Fruit fly (Drosophila melanogaster) whole organism, embryonic: ENCODE data around the gene CG14805.
A peak's percentile ranks its signal among the peaks of the same experiment; 100 is the strongest.

Experiments used
- CG12104 ChIP-seq: fragments of 200-800 bp; sonication (Bioruptor generic); optimal IDR thresholded peaks from 3 replicates; lab custom pipeline; 2016; ENCODE audit warnings: missing biosample characterization, missing genetic modification characterization
- CG12219 ChIP-seq: fragments of 200-800 bp; sonication (Bioruptor generic); optimal IDR thresholded peaks from 3 replicates; lab custom pipeline; 2018; ENCODE audit warnings: missing biosample characterization, mild to moderate bottlenecking, missing genetic modification characterization
- CG12299 ChIP-seq: fragments of 200-800 bp; sonication (Bioruptor generic); optimal IDR thresholded peaks from 2 replicates; lab custom pipeline; 2018; ENCODE audit warnings: missing biosample characterization, mild to moderate bottlenecking, missing genetic modification characterization
- CG12769 ChIP-seq: fragments of 200-800 bp; sonication (Bioruptor generic); optimal IDR thresholded peaks from 2 replicates; lab custom pipeline; 2019; ENCODE audit warnings: missing biosample characterization, mild to moderate bottlenecking, missing genetic modification characterization, moderate library complexity
- CG14014 ChIP-seq: fragments of 200-800 bp; sonication (Bioruptor generic); IDR thresholded peaks from 2 replicates; pipeline ENCODE4 v1.3.6; 2022; ENCODE audit warnings: missing biosample characterization, missing genetic modification characterization
- CG14050 ChIP-seq: fragments of 200-800 bp; sonication (Bioruptor generic); IDR thresholded peaks from 3 replicates; pipeline ENCODE4 v1.3.6; 2022; ENCODE audit warnings: missing biosample characterization, missing genetic modification characterization
- CG15269 ChIP-seq: fragments of 200-800 bp; sonication (Bioruptor generic); optimal IDR thresholded peaks from 2 replicates; lab custom pipeline; 2018; ENCODE audit warnings: missing biosample characterization, mild to moderate bottlenecking, missing genetic modification characterization, moderate library complexity
- CG15514 ChIP-seq: fragments of 200-800 bp; sonication (Bioruptor generic); optimal IDR thresholded peaks from 3 replicates; lab custom pipeline; 2017; ENCODE audit warnings: missing biosample characterization, missing genetic modification characterization, mild to moderate bottlenecking, moderate library complexity, missing genetic modification reagents
- CG15696 ChIP-seq: fragments of 200-800 bp; sonication (Bioruptor generic); optimal IDR thresholded peaks from 2 replicates; lab custom pipeline; 2019; ENCODE audit warnings: missing biosample characterization, mild to moderate bottlenecking, missing genetic modification characterization, moderate library complexity
- CG17568 ChIP-seq: fragments of 200-800 bp; sonication (Bioruptor generic); optimal IDR thresholded peaks from 2 replicates; lab custom pipeline; 2018; ENCODE audit warnings: missing biosample characterization, mild to moderate bottlenecking, missing genetic modification characterization, moderate library complexity
- CG2120 ChIP-seq: fragments of 200-800 bp; sonication (Bioruptor generic); optimal IDR thresholded peaks from 3 replicates; lab custom pipeline; 2016; ENCODE audit warnings: missing biosample characterization, missing genetic modification characterization
- CG2889 ChIP-seq: fragments of 200-800 bp; sonication (Bioruptor generic); IDR thresholded peaks from 3 replicates; pipeline ENCODE4 v1.3.6; 2022; ENCODE audit warnings: missing biosample characterization, missing genetic modification characterization
- CG33213 ChIP-seq: fragments of 200-800 bp; sonication (Bioruptor generic); optimal IDR thresholded peaks from 3 replicates; lab custom pipeline; 2016; ENCODE audit warnings: missing biosample characterization, missing genetic modification characterization
- CG33557 ChIP-seq: fragments of 200-800 bp; sonication (Bioruptor generic); optimal IDR thresholded peaks from 2 replicates; lab custom pipeline; 2019; ENCODE audit warnings: missing biosample characterization, mild to moderate bottlenecking, missing genetic modification characterization, moderate library complexity
- CG34376 ChIP-seq: fragments of 200-800 bp; sonication (Bioruptor generic); optimal IDR thresholded peaks from 2 replicates; lab custom pipeline; 2018; ENCODE audit warnings: missing biosample characterization, mild to moderate bottlenecking, missing genetic modification characterization
- CG4617 ChIP-seq: fragments of 200-800 bp; sonication (Bioruptor generic); optimal IDR thresholded peaks from 3 replicates; lab custom pipeline; 2016; ENCODE audit warnings: missing biosample characterization, missing genetic modification characterization, borderline replicate concordance
- CG7786 ChIP-seq: fragments of 200-800 bp; sonication (Bioruptor generic); optimal IDR thresholded peaks from 2 replicates; lab custom pipeline; 2016; ENCODE audit warnings: missing biosample characterization, missing genetic modification characterization
- CG8290 ChIP-seq, 3 experiments: fragments of 200-800 bp; sonication (Bioruptor generic); optimal IDR thresholded peaks; 2 replicates each; lab custom pipeline; 2016 to 2019; ENCODE audit warnings: missing biosample characterization in 3 of 3, missing genetic modification characterization in 3 of 3, mild to moderate bottlenecking in 2 of 3, moderate library complexity in 1 of 3
- CG9437 ChIP-seq: fragments of 200-800 bp; sonication (Bioruptor generic); optimal IDR thresholded peaks from 2 replicates; lab custom pipeline; 2018; ENCODE audit warnings: missing biosample characterization, mild to moderate bottlenecking, missing genetic modification characterization
- Chrac-16 ChIP-seq: fragments of 200-800 bp; sonication (Bioruptor generic); optimal IDR thresholded peaks from 3 replicates; lab custom pipeline; 2016; ENCODE audit warnings: missing biosample characterization, missing genetic modification characterization
- Dll ChIP-seq: fragments of 200-800 bp; sonication (Bioruptor generic); IDR thresholded peaks from 4 replicates; pipeline ENCODE4 v1.3.6; 2022; ENCODE audit warnings: missing biosample characterization, missing genetic modification characterization; ENCODE audit not compliant: partially characterized antibody
- E2f2 ChIP-seq: fragments of 200-800 bp; sonication (Bioruptor generic); IDR thresholded peaks from 2 replicates; pipeline ENCODE4 v1.3.6; 2022; ENCODE audit warnings: missing biosample characterization, missing genetic modification characterization
- Ets65A ChIP-seq: fragments of 200-800 bp; sonication (Bioruptor generic); peaks from one replicate; lab custom pipeline; 2016; ENCODE audit warnings: missing biosample characterization, missing genetic modification characterization
- Hr39 ChIP-seq: fragments of >200 bp; optimal IDR thresholded peaks from 2 replicates; lab custom pipeline; 2017
- Hr78 ChIP-seq, 2 experiments: fragments of 200-800 bp in 1 of 2; fragments of >200 bp in 1 of 2; sonication (Bioruptor generic) in 1 of 2; optimal IDR thresholded peaks; 2 replicates each; lab custom pipeline; 2017 to 2019; ENCODE audit warnings: missing biosample characterization in 2 of 2, missing genetic modification characterization in 2 of 2, mild to moderate bottlenecking in 1 of 2, moderate library complexity in 1 of 2
- Lim3 ChIP-seq: fragments of 200-800 bp; sonication (Bioruptor generic); IDR thresholded peaks from 2 replicates; pipeline ENCODE4 v1.3.6; 2022; ENCODE audit warnings: missing biosample characterization, missing genetic modification characterization
- NK7.1 ChIP-seq: fragments of 200-800 bp; sonication (Bioruptor generic); optimal IDR thresholded peaks from 3 replicates; lab custom pipeline; 2016; ENCODE audit warnings: missing biosample characterization, missing genetic modification characterization
- Nf-YB ChIP-seq: fragments of 200-800 bp; sonication (Bioruptor generic); optimal IDR thresholded peaks from 3 replicates; lab custom pipeline; 2019; ENCODE audit warnings: missing biosample characterization, mild to moderate bottlenecking, missing genetic modification characterization, moderate library complexity
- Poxn ChIP-seq: fragments of 200-800 bp; sonication (Bioruptor generic); IDR thresholded peaks from 2 replicates; pipeline ENCODE4 v1.3.6; 2022; ENCODE audit warnings: missing biosample characterization, missing genetic modification characterization
- TFAM ChIP-seq: fragments of 200-800 bp; sonication (Bioruptor generic); optimal IDR thresholded peaks from 2 replicates; lab custom pipeline; 2017; ENCODE audit warnings: missing biosample characterization, missing genetic modification characterization, inconsistent platforms
- Trl ChIP-seq, 3 experiments: fragments of >200 bp in 2 of 3; fragments of 200-800 bp in 1 of 3; sonication (Bioruptor generic) in 1 of 3; optimal IDR thresholded peaks; 2 replicates in 1 of 3; 3 replicates in 2 of 3; lab custom pipeline; 2016 to 2017; ENCODE audit warnings: missing biosample characterization in 1 of 3, missing genetic modification characterization in 1 of 3
- YL-1 ChIP-seq: fragments of 200-800 bp; sonication (Bioruptor generic); optimal IDR thresholded peaks from 3 replicates; lab custom pipeline; 2017; ENCODE audit warnings: missing biosample characterization, mild to moderate bottlenecking, missing genetic modification characterization
- ara ChIP-seq: fragments of 200-800 bp; sonication (Bioruptor generic); IDR thresholded peaks from 2 replicates; pipeline ENCODE4 v1.3.6; 2022; ENCODE audit warnings: missing biosample characterization, missing genetic modification characterization
- bowl ChIP-seq: fragments of 200-800 bp; sonication (Bioruptor generic); IDR thresholded peaks from 2 replicates; pipeline ENCODE4 v1.3.6; 2022; ENCODE audit warnings: missing biosample characterization, missing genetic modification characterization
- caup ChIP-seq: fragments of 200-800 bp; sonication (Bioruptor generic); optimal IDR thresholded peaks from 3 replicates; lab custom pipeline; 2017; ENCODE audit warnings: missing biosample characterization, mild to moderate bottlenecking, missing genetic modification characterization, moderate library complexity; ENCODE audit not compliant: severe bottlenecking
- chm ChIP-seq: fragments of 200-800 bp; sonication (Bioruptor generic); IDR thresholded peaks from 2 replicates; pipeline ENCODE4 v1.3.6; 2022; ENCODE audit warnings: missing biosample characterization, missing genetic modification characterization
- crp ChIP-seq, 2 experiments: fragments of 200-800 bp; sonication (Bioruptor generic); optimal IDR thresholded peaks; 2 replicates in 1 of 2; 3 replicates in 1 of 2; lab custom pipeline; 2017; ENCODE audit warnings: missing biosample characterization in 2 of 2, missing genetic modification characterization in 2 of 2, mild to moderate bottlenecking in 1 of 2, moderate library complexity in 1 of 2
- cwo ChIP-seq: fragments of 200-800 bp; sonication (Bioruptor generic); optimal IDR thresholded peaks from 3 replicates; lab custom pipeline; 2017; ENCODE audit warnings: missing biosample characterization, missing genetic modification characterization, mild to moderate bottlenecking, moderate library complexity, missing genetic modification reagents
- dimm ChIP-seq: fragments of 200-800 bp; sonication (Bioruptor generic); IDR thresholded peaks from 2 replicates; pipeline ENCODE4 v1.3.6; 2022; ENCODE audit warnings: missing biosample characterization, missing genetic modification characterization
- dmrt11E ChIP-seq: fragments of 200-800 bp; sonication (Bioruptor generic); optimal IDR thresholded peaks from 3 replicates; lab custom pipeline; 2018; ENCODE audit warnings: missing biosample characterization, mild to moderate bottlenecking, missing genetic modification characterization, moderate library complexity
- ems ChIP-seq: fragments of 200-800 bp; sonication (Bioruptor generic); optimal IDR thresholded peaks from 3 replicates; lab custom pipeline; 2016; ENCODE audit warnings: missing biosample characterization, missing genetic modification characterization
- fru ChIP-seq: fragments of >200 bp; optimal IDR thresholded peaks from 2 replicates; lab custom pipeline; 2017
- hth ChIP-seq: fragments of >200 bp; optimal IDR thresholded peaks from 2 replicates; lab custom pipeline; 2017; ENCODE audit warnings: inconsistent platforms
- mam ChIP-seq: fragments of 200-800 bp; sonication (Bioruptor generic); optimal IDR thresholded peaks from 3 replicates; lab custom pipeline; 2016; ENCODE audit warnings: missing biosample characterization, missing genetic modification characterization
- org-1 ChIP-seq: fragments of 200-800 bp; sonication (Bioruptor generic); optimal IDR thresholded peaks from 2 replicates; lab custom pipeline; 2017; ENCODE audit warnings: missing biosample characterization, missing genetic modification characterization
- slbo ChIP-seq: fragments of 200-800 bp; sonication (Bioruptor generic); IDR thresholded peaks from 2 replicates; pipeline ENCODE4 v1.3.6; 2022; ENCODE audit warnings: missing biosample characterization, missing genetic modification characterization
- sob ChIP-seq: fragments of 200-800 bp; sonication (Bioruptor generic); IDR thresholded peaks from 2 replicates; pipeline ENCODE4 v1.3.6; 2022; ENCODE audit warnings: missing biosample characterization, missing genetic modification characterization
- tio ChIP-seq: fragments of 200-800 bp; sonication (Bioruptor generic); optimal IDR thresholded peaks from 2 replicates; lab custom pipeline; 2017; ENCODE audit warnings: missing biosample characterization, missing genetic modification characterization, inconsistent platforms
- z ChIP-seq: fragments of 200-800 bp; sonication (Bioruptor generic); IDR thresholded peaks from 3 replicates; pipeline ENCODE4 v1.3.6; 2022; ENCODE audit warnings: missing biosample characterization, missing genetic modification characterization
- zfh2 ChIP-seq: fragments of 200-800 bp; sonication (Bioruptor generic); optimal IDR thresholded peaks from 2 replicates; lab custom pipeline; 2016; ENCODE audit warnings: missing biosample characterization, missing genetic modification characterization

CG14805 gene

DNA sequence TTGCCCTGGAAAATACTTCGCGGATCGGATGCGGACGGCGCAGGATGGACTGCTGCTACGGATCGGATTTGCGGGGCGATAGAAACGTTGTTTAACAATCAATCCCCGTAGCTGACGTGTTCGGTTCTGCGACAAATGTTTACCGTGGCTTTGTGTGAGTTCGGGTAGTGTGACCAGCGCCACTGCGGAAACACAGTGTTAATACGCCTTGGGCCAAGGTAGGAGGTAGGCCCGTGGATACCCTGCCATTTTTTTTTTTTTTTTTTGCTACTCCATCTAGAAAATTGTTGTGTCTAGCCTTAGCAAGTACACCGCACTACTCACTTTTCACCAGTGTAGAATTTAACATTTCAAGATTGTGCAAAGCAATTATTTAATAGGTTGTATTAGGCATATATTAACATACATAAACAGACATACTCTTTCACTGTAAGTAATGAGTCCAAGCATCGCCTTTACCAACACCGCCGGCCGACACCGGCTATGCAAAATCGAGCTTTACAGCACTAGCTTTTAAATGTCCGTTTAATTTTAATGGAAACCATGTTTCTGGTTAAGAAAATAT is 15.4 kb upstream of the CG14805 start, which contains the start of gene deltaCOP (continued):
- TF ChIP-seq zfh2 (GFP tag; lab: Kevin White, UChicago) (peak; percentile 94), Poxn (no peak), CG33557 (peak; percentile 57), z (GFP tag; lab: Robert Waterston, UW) (no peak), Lim3 (GFP tag; lab: Robert Waterston, UW) (no peak), CG12299 (tag; lab: Kevin White, UChicago) (no peak), CG12104 (GFP tag; lab: Kevin White, UChicago) (peak; percentile 63), Chrac-16 (GFP tag; lab: Kevin White, UChicago) (peak; percentile 87), sob (GFP tag; lab: Robert Waterston, UW) (peak; percentile 90), chm (GFP tag; lab: Robert Waterston, UW) (0 out of 2 replicates have a peak, but pooled peaks have one; percentile 29), NK7.1 (GFP tag; lab: Kevin White, UChicago) (peak; percentile 78), E2f2 (GFP tag; lab: Robert Waterston, UW) (peak; percentile 68), CG14050 (peak; percentile 71), CG14014 (GFP tag; lab: Robert Waterston, UW) (peak; percentile 83), Dll (peak; percentile 32; the same call in 1 of the 4 replicates), ems (GFP tag; lab: Kevin White, UChicago) (peak; percentile 88), CG7786 (GFP tag; lab: Kevin White, UChicago) (peak; percentile 93), tio (GFP tag; lab: Kevin White, UChicago) (no peak), CG4617 (GFP tag; lab: Kevin White, UChicago) (peak; percentile 78), crp (GFP tag; optimal IDR thresholded peaks at IDR 0.05; lab: Kevin White, UChicago) (peak in 1 of 2 experiments; percentile 35), CG15696 (tag; lab: Kevin White, UChicago) (peak; percentile 50), dmrt11E (tag; lab: Kevin White, UChicago) (peak; percentile 66), fru (lab: Kevin White, UChicago) (no peak), slbo (GFP tag; lab: Robert Waterston, UW) (peak; percentile 91), CG9437 (GFP tag; lab: Kevin White, UChicago) (peak; percentile 70), Hr39 (lab: Kevin White, UChicago) (no peak), Ets65A (GFP tag; lab: Kevin White, UChicago) (peak; percentile 99), org-1 (GFP tag; lab: Kevin White, UChicago) (peak; percentile 59), bowl (GFP tag; lab: Robert Waterston, UW) (no peak; the same call in 1 of the 2 replicates), Trl (optimal IDR thresholded peaks at IDR 0.05; lab: Kevin White, UChicago) (no peak), Trl (GFP tag; optimal IDR thresholded peaks at IDR 0.05; lab: Kevin White, UChicago) (peak; percentile 87), cwo (GFP tag; lab: Kevin White, UChicago) (peak; percentile 65), CG17568 (GFP tag; lab: Kevin White, UChicago) (no peak), CG12219 (GFP tag; lab: Kevin White, UChicago) (no peak), caup (GFP tag; lab: Kevin White, UChicago) (peak; percentile 86), hth (lab: Kevin White, UChicago) (no peak), dimm (GFP tag; lab: Robert Waterston, UW) (no peak), CG33213 (peak; percentile 90), ara (GFP tag; lab: Robert Waterston, UW) (no peak), CG12769 (tag; lab: Kevin White, UChicago) (no peak), CG2120 (GFP tag; lab: Kevin White, UChicago) (peak; percentile 97), Hr78 (GFP tag; optimal IDR thresholded peaks at IDR 0.05; lab: Kevin White, UChicago) (peak in 1 of 2 experiments; percentile 2), CG2889 (GFP tag; lab: Robert Waterston, UW) (peak; percentile 82; the same call in 2 of the 3 replicates), CG15269 (tag; lab: Kevin White, UChicago) (peak; percentile 79), CG8290 (GFP tag; optimal IDR thresholded peaks at IDR 0.05; lab: Kevin White, UChicago) (no peak), CG8290 (tag; optimal IDR thresholded peaks at IDR 0.05; lab: Kevin White, UChicago) (peak in 1 of 2 experiments; percentile 40), YL-1 (GFP tag; lab: Kevin White, UChicago) (peak; percentile 62), TFAM (GFP tag; lab: Kevin White, UChicago) (no peak), Nf-YB (GFP tag; lab: Kevin White, UChicago) (peak; percentile 50), CG15514 (GFP tag; lab: Kevin White, UChicago) (peak; percentile 77), mam (peak; percentile 94), CG34376 (GFP tag; lab: Kevin White, UChicago) (peak; percentile 76)
